Worm (Caenorhabditis elegans): ENCODE data around the gene mrp-4.

mrp-4 gene

ce11 chrX:9924962-9925361 lies 40.9 kb downstream of the mrp-4 start, which contains the start of gene ugt-23:
ugt-23 (minus strand) TSS chrX:9925173.
- TF ChIP-seq elt-2 (tag; optimal IDR thresholded peaks at IDR 0.05) (peak; percentile 45), pqm-1 (tag; optimal IDR thresholded peaks at IDR 0.05) (no peak), C34B4.2 (tag; optimal IDR thresholded peaks at IDR 0.05) (no peak)

ce11 chrX:9927993-9928392 lies 43.9 kb downstream of the mrp-4 start:
- TF ChIP-seq fkh-10 (GFP tag; optimal IDR thresholded peaks at IDR 0.05), result peak; percentile 8
- TF ChIP-seq lin-35 (GFP tag; optimal IDR thresholded peaks at IDR 0.05), result no peak
- TF ChIP-seq fkh-8 (tag; optimal IDR thresholded peaks at IDR 0.05), result peak; percentile 91
- TF ChIP-seq mep-1 (tag; optimal IDR thresholded peaks at IDR 0.05), result no peak
- peak; percentile 33 for TF ChIP-seq nhr-20 (tag; optimal IDR thresholded peaks at IDR 0.05)
- no peak for TF ChIP-seq nhr-237 (tag; optimal IDR thresholded peaks at IDR 0.05)
- TF ChIP-seq nhr-71 (tag; optimal IDR thresholded peaks at IDR 0.05), result peak; percentile 62
- peak; percentile 63 for TF ChIP-seq ceh-8 (GFP tag; optimal IDR thresholded peaks at IDR 0.05)
- TF ChIP-seq alr-1 (tag; optimal IDR thresholded peaks at IDR 0.05; ENCODE audit: borderline replicate concordance), result no peak
- no peak for TF ChIP-seq skn-1 (tag; optimal IDR thresholded peaks at IDR 0.05)
- no peak for TF ChIP-seq lin-14 (GFP tag; optimal IDR thresholded peaks at IDR 0.05)
- peak; percentile 62 for TF ChIP-seq sox-4 (tag; optimal IDR thresholded peaks at IDR 0.05)
- peak; percentile 65 for TF ChIP-seq pax-3 (tag; optimal IDR thresholded peaks at IDR 0.05)
- TF ChIP-seq nhr-19 (GFP tag; conservative IDR thresholded peaks at IDR 0.05), result no peak
- TF ChIP-seq dsc-1 (tag; optimal IDR thresholded peaks at IDR 0.05), result peak; percentile 75
- TF ChIP-seq swsn-7 (tag; optimal IDR thresholded peaks at IDR 0.05), result peak; percentile 7
- peak; percentile 57 for TF ChIP-seq nhr-47 (tag; optimal IDR thresholded peaks at IDR 0.05)
- no peak for TF ChIP-seq efl-1 (optimal IDR thresholded peaks at IDR 0.05)
- no peak for TF ChIP-seq efl-1 (GFP tag; optimal IDR thresholded peaks at IDR 0.05 in 1 of 2)
- no peak for TF ChIP-seq isw-1 (GFP tag; IDR thresholded peaks at IDR 0.05)
- TF ChIP-seq nhr-11 (tag; optimal IDR thresholded peaks at IDR 0.05), result peak; percentile 10
- TF ChIP-seq xbp-1 (tag; optimal IDR thresholded peaks at IDR 0.05), result no peak

ce11 chrX:9931362-9931761 lies 47.3 kb downstream of the mrp-4 start, which contains the start of gene nra-3:
nra-3 (minus strand) TSS chrX:9931462.
- TF ChIP-seq rnt-1 (tag; optimal IDR thresholded peaks at IDR 0.05) (peak; percentile 4), ztf-11 (tag; optimal IDR thresholded peaks at IDR 0.05) (no peak), lin-14 (GFP tag; optimal IDR thresholded peaks at IDR 0.05) (peak; percentile 16)

- TF ChIP-seq lin-15B (tag; optimal IDR thresholded peaks at IDR 0.05) (no peak), lin-35 (GFP tag; optimal IDR thresholded peaks at IDR 0.05) (peak; percentile 46 to 82), blmp-1 (tag; optimal IDR thresholded peaks at IDR 0.05) (peak; percentile 96), fkh-8 (tag; optimal IDR thresholded peaks at IDR 0.05) (peak; percentile 32), isw-1 (GFP tag; IDR thresholded peaks at IDR 0.05) (no peak), sox-4 (tag; optimal IDR thresholded peaks at IDR 0.05) (no peak), nhr-28 (tag; optimal IDR thresholded peaks at IDR 0.05) (no peak), C16A3.4 (tag; optimal IDR thresholded peaks at IDR 0.05) (peak; percentile 90), egl-27 (tag; optimal IDR thresholded peaks at IDR 0.05) (peak in 1 of 2 experiments; percentile 21), nhr-90 (tag; optimal IDR thresholded peaks at IDR 0.05; ENCODE audit: poor library complexity) (peak; percentile 65), nhr-19 (GFP tag; conservative IDR thresholded peaks at IDR 0.05) (peak; percentile 57), C34B4.2 (tag; optimal IDR thresholded peaks at IDR 0.05) (no peak), nhr-71 (tag; optimal IDR thresholded peaks at IDR 0.05) (peak; percentile 77), dpl-1 (GFP tag; optimal IDR thresholded peaks at IDR 0.05) (peak; percentile 6 to 46 (median 21)), vab-15 (tag; optimal IDR thresholded peaks at IDR 0.05) (no peak), skn-1 (tag; optimal IDR thresholded peaks at IDR 0.05) (peak; percentile 84), mab-9 (GFP tag; IDR thresholded peaks at IDR 0.05) (no peak), ets-5 (GFP tag; IDR thresholded peaks at IDR 0.05) (no peak), hlh-4 (tag; optimal IDR thresholded peaks at IDR 0.05) (no peak), swsn-7 (tag; optimal IDR thresholded peaks at IDR 0.05) (peak; percentile 66), nhr-84 (tag; optimal IDR thresholded peaks at IDR 0.05) (no peak), ceh-63 (GFP tag; optimal IDR thresholded peaks at IDR 0.05) (no peak), lsy-2 (tag; optimal IDR thresholded peaks at IDR 0.05) (peak; percentile 28 to 78), jun-1 (tag; optimal IDR thresholded peaks at IDR 0.05) (peak; percentile 82), unc-62 (GFP tag; optimal IDR thresholded peaks at IDR 0.05) (no peak), nhr-237 (tag; optimal IDR thresholded peaks at IDR 0.05) (peak; percentile 71), ceh-8 (GFP tag; optimal IDR thresholded peaks at IDR 0.05) (peak; percentile 53), lir-3 (tag; optimal IDR thresholded peaks at IDR 0.05; ENCODE audit: poor library complexity) (no peak), grh-1 (GFP tag; IDR thresholded peaks at IDR 0.05) (0 out of 2 replicates have a peak, but pooled peaks have one; percentile 9)
These were observed 48.2 kb downstream of the mrp-4 start, which contains the start of gene tsp-21 for ce11 chrX:9932226-9932773. tsp-21 (plus strand) TSS chrX:9932371.
